Fruit fly (Drosophila melanogaster): ENCODE results near the gene CG14722.

CG14722 gene

DNA sequence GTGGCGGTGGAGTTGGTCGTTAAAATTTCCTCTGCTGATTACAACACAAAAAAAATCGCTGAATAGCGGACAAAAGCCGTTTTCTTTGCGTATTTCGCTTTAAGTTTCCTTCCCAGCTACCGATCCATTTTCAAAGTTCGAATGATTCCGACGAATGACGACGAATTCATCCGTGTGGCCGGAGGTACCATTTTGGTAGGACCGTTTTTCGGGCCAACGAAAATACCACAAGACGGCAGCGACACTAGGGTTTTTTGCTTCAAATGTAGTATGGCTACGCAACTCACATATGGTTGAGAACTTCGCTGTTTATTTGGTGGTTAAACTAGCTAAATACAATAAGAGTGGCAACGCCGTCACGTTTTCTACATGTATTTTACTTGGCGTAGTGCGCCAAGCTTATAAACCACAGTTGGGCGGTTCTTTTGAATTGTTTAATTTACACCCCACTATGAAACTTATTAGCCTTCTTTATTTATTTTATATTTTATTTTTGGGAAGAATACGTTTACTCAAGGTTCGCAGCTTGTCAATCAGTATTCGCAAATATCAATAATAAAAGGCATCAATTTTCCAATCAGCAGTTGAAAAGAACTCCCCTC is 22.7 kb downstream of the CG14722 start, which contains the start of gene Lk6 (continued):
- TF ChIP-seq CG5953 (GFP tag; IDR thresholded peaks at IDR 0.05) = no peak
- no peak for TF ChIP-seq Mes4 (GFP tag; optimal IDR thresholded peaks at IDR 0.05)
- TF ChIP-seq ab (GFP tag; optimal IDR thresholded peaks at IDR 0.05) = no peak
- TF ChIP-seq bbx (GFP tag; IDR thresholded peaks at IDR 0.05; ENCODE audit: partially characterized antibody) = no peak
- peak; percentile 9 for TF ChIP-seq dm (GFP tag; optimal IDR thresholded peaks at IDR 0.05)
- peak; percentile 70 for TF ChIP-seq Side (GFP tag; optimal IDR thresholded peaks at IDR 0.05)
- no peak for TF ChIP-seq maf-S (GFP tag; optimal IDR thresholded peaks at IDR 0.05)
- TF ChIP-seq wor (GFP tag; IDR thresholded peaks at IDR 0.05) = no peak
- peak; percentile 82 for TF ChIP-seq caup (GFP tag; optimal IDR thresholded peaks at IDR 0.05; ENCODE audit: severe bottlenecking)
- TF ChIP-seq usp (GFP tag; optimal IDR thresholded peaks at IDR 0.05) = no peak
- TF ChIP-seq Nf-YC (tag; optimal IDR thresholded peaks at IDR 0.05) = peak; percentile 71
- TF ChIP-seq Ets97D (GFP tag; optimal IDR thresholded peaks at IDR 0.05) = peak; percentile 96
- peak; percentile 52 for TF ChIP-seq nerfin-1 (tag; optimal IDR thresholded peaks at IDR 0.05)
- no peak for TF ChIP-seq CG9932 (GFP tag; IDR thresholded peaks at IDR 0.05)
- peak; percentile 43 for TF ChIP-seq CG10654 (GFP tag; optimal IDR thresholded peaks at IDR 0.05)
- TF ChIP-seq CG12219 (GFP tag; optimal IDR thresholded peaks at IDR 0.05) = peak; percentile 40
- no peak for TF ChIP-seq fru (optimal IDR thresholded peaks at IDR 0.05)
- TF ChIP-seq CG10147 (GFP tag; optimal IDR thresholded peaks at IDR 0.05) = peak; percentile 62
- TF ChIP-seq CG12155 (GFP tag; optimal IDR thresholded peaks at IDR 0.05) = peak; percentile 54
- no peak for TF ChIP-seq pb (GFP tag; optimal IDR thresholded peaks at IDR 0.05)
- TF ChIP-seq CG6689 (GFP tag; IDR thresholded peaks at IDR 0.05) = no peak
- TF ChIP-seq CG18764 (GFP tag; optimal IDR thresholded peaks at IDR 0.05) = peak; percentile 38
- no peak for TF ChIP-seq Taf1 (GFP tag; IDR thresholded peaks at IDR 0.05)
- TF ChIP-seq CG8478 (optimal IDR thresholded peaks at IDR 0.05) = peak; percentile 39
- peak; percentile 25 for TF ChIP-seq vfl (GFP tag; optimal IDR thresholded peaks at IDR 0.05)
- TF ChIP-seq Oaz (GFP tag; IDR thresholded peaks at IDR 0.05) = no peak
- TF ChIP-seq ATbp (GFP tag; optimal IDR thresholded peaks at IDR 0.05) = peak; percentile 34
- no peak for TF ChIP-seq ranshi (GFP tag; IDR thresholded peaks at IDR 0.05)
- peak; percentile 43 for TF ChIP-seq Asciz (GFP tag; optimal IDR thresholded peaks at IDR 0.05)
- TF ChIP-seq Atf6 (GFP tag; IDR thresholded peaks at IDR 0.05) = no peak
- TF ChIP-seq Dip2 (GFP tag; IDR thresholded peaks at IDR 0.05) = no peak
- TF ChIP-seq Sin3A (optimal IDR thresholded peaks at IDR 0.05) = peak; percentile 76
- no peak for TF ChIP-seq fd3F (GFP tag; optimal IDR thresholded peaks at IDR 0.05)
- TF ChIP-seq CG16815 (GFP tag; optimal IDR thresholded peaks at IDR 0.05) = no peak
- no peak for TF ChIP-seq ken (GFP tag; IDR thresholded peaks at IDR 0.05)
- TF ChIP-seq Ada2b (GFP tag; IDR thresholded peaks at IDR 0.05) = no peak
- peak; percentile 60 for TF ChIP-seq CG8290 (GFP tag; optimal IDR thresholded peaks at IDR 0.05)
- TF ChIP-seq CG8290 (tag; optimal IDR thresholded peaks at IDR 0.05) = peak; percentile 23 to 90
- no peak for TF ChIP-seq jigr1 (GFP tag; IDR thresholded peaks at IDR 0.05)
- TF ChIP-seq crp (GFP tag; optimal IDR thresholded peaks at IDR 0.05) = peak in 1 of 2 experiments; percentile 25
- TF ChIP-seq ERR (GFP tag; optimal IDR thresholded peaks at IDR 0.05) = peak; percentile 28
- no peak for TF ChIP-seq Sry-β (GFP tag; optimal IDR thresholded peaks at IDR 0.05)
- TF ChIP-seq CG12769 (tag; optimal IDR thresholded peaks at IDR 0.05) = peak; percentile 80
- TF ChIP-seq sens-2 (GFP tag; IDR thresholded peaks at IDR 0.05) = no peak
- TF ChIP-seq CG30403 (GFP tag; optimal IDR thresholded peaks at IDR 0.05) = peak; percentile 25
- peak; percentile 73 for TF ChIP-seq scrt (GFP tag; optimal IDR thresholded peaks at IDR 0.05)
- TF ChIP-seq da (GFP tag; optimal IDR thresholded peaks at IDR 0.05) = peak; percentile 5
- TF ChIP-seq CG8359 (GFP tag; optimal IDR thresholded peaks at IDR 0.05; ENCODE audit: borderline replicate concordance) = no peak
- TF ChIP-seq CG10431 (GFP tag; optimal IDR thresholded peaks at IDR 0.05) = peak; percentile 60
- no peak for TF ChIP-seq CG10959 (GFP tag; IDR thresholded peaks at IDR 0.05)
- TF ChIP-seq Fer3 (tag; optimal IDR thresholded peaks at IDR 0.05) = peak; percentile 3
- peak; percentile 63 for TF ChIP-seq CG4328 (GFP tag; optimal IDR thresholded peaks at IDR 0.05)
- no peak for TF ChIP-seq gcm2 (GFP tag; optimal IDR thresholded peaks at IDR 0.05)
